Fruit fly (Drosophila melanogaster): Measurements from ENCODE around the gene CG7560.

CG7560 gene

dm6 chr3L:11431251-11431925 lies 6.4 kb downstream of the CG7560 start (continued):
- TF ChIP-seq CG31365 (tag; optimal IDR thresholded peaks at IDR 0.05) (no peak), CG2875 (GFP tag; optimal IDR thresholded peaks at IDR 0.05) (peak; percentile 66), exex (tag; optimal IDR thresholded peaks at IDR 0.05) (no peak), CG33557 (GFP tag; optimal IDR thresholded peaks at IDR 0.05) (no peak), rib (GFP tag; IDR thresholded peaks at IDR 0.05) (peak; percentile 68; the same call in 1 of the 2 replicates), ara (GFP tag; IDR thresholded peaks at IDR 0.05) (peak; percentile 52), corto (GFP tag; optimal IDR thresholded peaks at IDR 0.05) (no peak), Meics (GFP tag; optimal IDR thresholded peaks at IDR 0.05) (peak; percentile 63), CG14441 (GFP tag; IDR thresholded peaks at IDR 0.05) (peak; percentile 89), Opbp (GFP tag; IDR thresholded peaks at IDR 0.05; ENCODE audit: partially characterized antibody) (no peak), CG12155 (GFP tag; optimal IDR thresholded peaks at IDR 0.05) (peak; percentile 74), CG3163 (GFP tag; optimal IDR thresholded peaks at IDR 0.05) (peak; percentile 40), pum (GFP tag; optimal IDR thresholded peaks at IDR 0.05) (peak; percentile 56), CG15269 (tag; optimal IDR thresholded peaks at IDR 0.05) (peak; percentile 89), br (optimal IDR thresholded peaks at IDR 0.05) (no peak), insv (GFP tag; optimal IDR thresholded peaks at IDR 0.05) (no peak), en (GFP tag; optimal IDR thresholded peaks at IDR 0.05) (peak; percentile 12), NC2β (GFP tag; optimal IDR thresholded peaks at IDR 0.05) (peak; percentile 56), ftz-f1 (GFP tag; optimal IDR thresholded peaks at IDR 0.05) (no peak), CG2116 (GFP tag; optimal IDR thresholded peaks at IDR 0.05) (peak; percentile 0), Ada2b (GFP tag; IDR thresholded peaks at IDR 0.05) (peak; percentile 71), CG1603 (tag; optimal IDR thresholded peaks at IDR 0.05) (peak; percentile 83), Bgb (GFP tag; IDR thresholded peaks at IDR 0.05; ENCODE audit: partially characterized antibody) (no peak), ro (GFP tag; IDR thresholded peaks at IDR 0.05) (no peak), Ssrp (tag; optimal IDR thresholded peaks at IDR 0.05) (peak; percentile 69), E2f1 (GFP tag; IDR thresholded peaks at IDR 0.05) (peak; percentile 72), Gug (GFP tag; IDR thresholded peaks at IDR 0.05) (peak; percentile 53; the same call in 3 of the 4 replicates), CG30403 (GFP tag; optimal IDR thresholded peaks at IDR 0.05) (peak; percentile 86), CG31388 (GFP tag; optimal IDR thresholded peaks at IDR 0.05) (peak; percentile 4), CG8478 (optimal IDR thresholded peaks at IDR 0.05) (no peak), eyg (GFP tag; optimal IDR thresholded peaks at IDR 0.05) (no peak), ash1 (GFP tag; optimal IDR thresholded peaks at IDR 0.05) (peak; percentile 24), zfh1 (GFP tag; IDR thresholded peaks at IDR 0.05) (peak; percentile 81), nerfin-2 (GFP tag; IDR thresholded peaks at IDR 0.05; ENCODE audit: partially characterized antibody) (no peak), grn (GFP tag; optimal IDR thresholded peaks at IDR 0.05) (no peak), Atf-2 (GFP tag; optimal IDR thresholded peaks at IDR 0.05) (peak; percentile 22), CG3407 (GFP tag; optimal IDR thresholded peaks at IDR 0.05) (peak; percentile 43), GATAe (GFP tag; conservative IDR thresholded peaks at IDR 0.05) (no peak), CG17612 (GFP tag; IDR thresholded peaks at IDR 0.05) (peak; percentile 67), CG10274 (GFP tag; optimal IDR thresholded peaks at IDR 0.05) (peak; percentile 34), Oaz (GFP tag; IDR thresholded peaks at IDR 0.05) (peak; percentile 68), pzg (GFP tag; optimal IDR thresholded peaks at IDR 0.05) (no peak), kni (GFP tag; optimal IDR thresholded peaks at IDR 0.05) (no peak), Xrp1 (GFP tag; IDR thresholded peaks at IDR 0.05) (peak; percentile 55; the same call in 1 of the 2 replicates), CG17186 (GFP tag; optimal IDR thresholded peaks at IDR 0.05) (no peak), Myb (GFP tag; optimal IDR thresholded peaks at IDR 0.05) (peak; percentile 41), CG9215 (GFP tag; IDR thresholded peaks at IDR 0.05) (peak; percentile 17; the same call in 1 of the 2 replicates), CG8765 (GFP tag; IDR thresholded peaks at IDR 0.05) (peak; percentile 60), Usf (GFP tag; optimal IDR thresholded peaks at IDR 0.05) (peak; percentile 56), CG15073 (GFP tag; optimal IDR thresholded peaks at IDR 0.05) (peak; percentile 42), lmd (GFP tag; IDR thresholded peaks at IDR 0.05) (peak; percentile 74)
